Fruit fly (Drosophila melanogaster) whole organism, embryonic: ENCODE data around the gene ry.

ENCODE experiments used
- CG15011 ChIP-seq: fragments of 200-800 bp; sonication (Bioruptor generic); optimal IDR thresholded peaks from 3 replicates; lab custom pipeline; 2018; ENCODE audit warnings: missing biosample characterization, mild to moderate bottlenecking, missing genetic modification characterization
- CG2120 ChIP-seq: fragments of 200-800 bp; sonication (Bioruptor generic); optimal IDR thresholded peaks from 3 replicates; lab custom pipeline; 2016; ENCODE audit warnings: missing biosample characterization, missing genetic modification characterization
- CG2199 ChIP-seq: fragments of 200-800 bp; sonication (Bioruptor generic); IDR thresholded peaks from 3 replicates; pipeline ENCODE4 v1.3.6; 2022; ENCODE audit warnings: missing biosample characterization, missing genetic modification characterization
- CG43689 ChIP-seq: fragments of 200-800 bp; sonication (Bioruptor generic); IDR thresholded peaks from 2 replicates; pipeline ENCODE4 v1.3.6; 2022; ENCODE audit warnings: missing biosample characterization, missing genetic modification characterization
- Dbx ChIP-seq: fragments of 200-800 bp; sonication (Bioruptor generic); IDR thresholded peaks from 3 replicates; pipeline ENCODE4 v1.3.6; 2022; ENCODE audit warnings: missing biosample characterization, missing genetic modification characterization
- dimm ChIP-seq: fragments of 200-800 bp; sonication (Bioruptor generic); IDR thresholded peaks from 2 replicates; pipeline ENCODE4 v1.3.6; 2022; ENCODE audit warnings: missing biosample characterization, missing genetic modification characterization
- repo ChIP-seq: fragments of 200-800 bp; sonication (Bioruptor generic); optimal IDR thresholded peaks from 2 replicates; lab custom pipeline; 2016; ENCODE audit warnings: missing biosample characterization, missing genetic modification characterization

- TF ChIP-seq dimm (GFP tag; lab: Robert Waterston, UW) = no peak
- TF ChIP-seq CG2199 (GFP tag; lab: Robert Waterston, UW) = no peak
- TF ChIP-seq CG15011 (GFP tag; lab: Kevin White, UChicago) = no peak
- TF ChIP-seq CG43689 (GFP tag; lab: Robert Waterston, UW) = no peak
- TF ChIP-seq CG2120 (GFP tag; lab: Kevin White, UChicago) = no peak
- no peak for TF ChIP-seq repo (GFP tag; lab: Kevin White, UChicago)
- TF ChIP-seq Dbx (GFP tag; lab: Robert Waterston, UW) = no peak
Measured at dm6 chr3R:13018995-13019394, 13.3 kb upstream of the ry start.
